Fruit fly (Drosophila melanogaster) whole organism, wandering third instar larva: ENCODE measurements around the gene CG9933.

Experiments
- Dif ChIP-seq: fragments of 200-275, 200-300 bp; sonication (Bioruptor generic); optimal IDR thresholded peaks from 2 replicates; lab custom pipeline; 2018; ENCODE audit warnings: missing biosample characterization, missing genetic modification characterization; ENCODE audit not compliant: partially characterized antibody
- OdsH ChIP-seq: fragments of 200-800 bp; sonication (Bioruptor generic); optimal IDR thresholded peaks from 2 replicates; lab custom pipeline; 2016; ENCODE audit warnings: missing biosample characterization, mild to moderate bottlenecking, missing genetic modification characterization
- h ChIP-seq: fragments of 200-800 bp; sonication (Bioruptor generic); optimal IDR thresholded peaks from 3 replicates; lab custom pipeline; 2016; ENCODE audit warnings: missing biosample characterization, mild to moderate bottlenecking, missing genetic modification characterization
- usp ChIP-seq: fragments of >200 bp; optimal IDR thresholded peaks from 2 replicates; lab custom pipeline; 2017; ENCODE audit warnings: missing biosample characterization, missing genetic modification characterization

DNA sequence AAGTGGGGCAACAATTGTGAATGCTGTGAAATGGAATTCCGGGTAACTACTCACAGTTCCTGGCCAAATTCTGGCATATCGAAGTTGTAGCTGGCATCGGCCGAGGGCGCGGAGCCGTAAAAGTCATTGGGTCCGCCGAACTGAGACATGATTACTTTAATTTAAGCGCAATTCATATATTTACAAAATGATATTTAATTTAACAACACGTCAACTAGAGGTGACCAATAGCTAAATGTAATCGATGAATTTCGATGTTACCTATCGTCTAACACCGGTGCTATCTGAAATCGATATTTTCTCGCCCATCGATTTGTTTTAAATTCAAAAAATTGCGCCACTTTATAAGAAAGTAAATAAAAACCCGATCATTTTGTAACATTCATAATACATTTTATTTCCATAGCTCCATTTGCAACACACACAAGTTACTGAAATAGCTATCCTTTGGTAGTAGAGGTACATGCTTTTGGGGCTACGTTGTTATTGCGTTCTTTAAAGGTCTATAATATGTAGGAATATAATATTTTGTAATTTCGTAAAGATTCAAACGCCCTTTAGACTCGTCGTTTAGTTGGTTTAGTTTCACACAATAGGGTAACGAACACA, 20.6 kb downstream of the CG9933 start, which contains the start of gene Yip1d1:
- no peak for TF ChIP-seq h (GFP tag; lab: Kevin White, UChicago)
- no peak for TF ChIP-seq Dif
- no peak for TF ChIP-seq usp (GFP tag; lab: Kevin White, UChicago)
- TF ChIP-seq OdsH (GFP tag; lab: Kevin White, UChicago), result no peak
